Worm (Caenorhabditis elegans) whole organism, early embryonic: Measurements from ENCODE around the gene msp-74.
A peak's percentile ranks its signal among the peaks of the same experiment; 100 is the strongest.

Experiments used
- B0310.2 ChIP-seq: sonication (generic microtip); optimal IDR thresholded peaks from 2 replicates; lab custom pipeline; 2016; ENCODE audit warnings: mild to moderate bottlenecking, missing genetic modification characterization, missing compliant biosample characterization
- F13C5.2 ChIP-seq: sonication (generic microtip); optimal IDR thresholded peaks from 2 replicates; lab custom pipeline; 2017; ENCODE audit warnings: mild to moderate bottlenecking, missing genetic modification characterization, inconsistent platforms, missing compliant biosample characterization
- aly-1 ChIP-seq: sonication (generic microtip); optimal IDR thresholded peaks from 2 replicates; lab custom pipeline; 2016; ENCODE audit warnings: missing genetic modification characterization, missing compliant biosample characterization
- ama-1 ChIP-seq: fragments of 150-350 bp; optimal IDR thresholded peaks from 2 replicates; lab custom pipeline; 2014
- ceh-13 ChIP-seq: fragments of 200-800 bp; sonication (Bioruptor generic); optimal IDR thresholded peaks from 2 replicates; lab custom pipeline; 2018; ENCODE audit warnings: mild to moderate bottlenecking, missing genetic modification characterization, missing compliant biosample characterization
- ceh-36 ChIP-seq: sonication (generic microtip); optimal IDR thresholded peaks from 2 replicates; lab custom pipeline; 2016; ENCODE audit warnings: missing genetic modification characterization, inconsistent platforms, missing compliant biosample characterization
- ets-7 ChIP-seq: sonication (generic microtip); optimal IDR thresholded peaks from 2 replicates; lab custom pipeline; 2016; ENCODE audit warnings: missing genotype, missing genetic modification characterization, missing compliant biosample characterization
- flt-1 ChIP-seq: fragments of 200-800 bp; sonication (Bioruptor generic); IDR thresholded peaks from 2 replicates; pipeline ENCODE4 v1.3.6; 2022; ENCODE audit warnings: missing genetic modification characterization, missing compliant biosample characterization
- hmbx-1 ChIP-seq: sonication (generic microtip); optimal IDR thresholded peaks from 2 replicates; lab custom pipeline; 2016; ENCODE audit warnings: mild to moderate bottlenecking, missing genetic modification characterization, missing compliant biosample characterization
- hmg-4 ChIP-seq: fragments of 200-800 bp; sonication (Bioruptor generic); optimal IDR thresholded peaks from 2 replicates; lab custom pipeline; 2018; ENCODE audit warnings: mild to moderate bottlenecking, missing genetic modification characterization, missing compliant biosample characterization
- hnd-1 ChIP-seq: sonication (generic microtip); optimal IDR thresholded peaks from 2 replicates; lab custom pipeline; 2016; ENCODE audit warnings: missing genetic modification characterization, missing compliant biosample characterization
- pes-1 ChIP-seq: fragments of 200-800 bp; sonication (Bioruptor generic); IDR thresholded peaks from 2 replicates; pipeline ENCODE4 v1.3.6; 2022; ENCODE audit warnings: missing genetic modification reagents, missing genetic modification characterization, missing compliant biosample characterization
- scrt-1 ChIP-seq: fragments of 200-800 bp; sonication (Bioruptor generic); IDR thresholded peaks from 2 replicates; pipeline ENCODE4 v1.3.6; 2022; ENCODE audit warnings: missing genetic modification characterization, missing compliant biosample characterization
- sea-1 ChIP-seq: fragments of 200-800 bp; sonication (Bioruptor generic); conservative IDR thresholded peaks from 2 replicates; pipeline ENCODE4 v1.3.6; 2022; ENCODE audit warnings: missing genetic modification characterization, missing compliant biosample characterization
- tbx-11 ChIP-seq: fragments of 200-800 bp; sonication (Bioruptor generic); IDR thresholded peaks from 2 replicates; pipeline ENCODE4 v1.3.6; 2022; ENCODE audit warnings: missing genetic modification characterization, missing compliant biosample characterization
- tbx-37 ChIP-seq: fragments of 200-800 bp; sonication (Bioruptor generic); conservative IDR thresholded peaks from 2 replicates; pipeline ENCODE4 v1.3.6; 2022; ENCODE audit warnings: missing genetic modification reagents, missing genetic modification characterization, missing compliant biosample characterization
- tra-4 ChIP-seq: sonication (generic microtip); optimal IDR thresholded peaks from 2 replicates; lab custom pipeline; 2017; ENCODE audit warnings: missing genetic modification characterization, missing compliant biosample characterization

The msp-74 gene

ce11 chrII:5115733-5116132, 598 bp upstream of the msp-74 start, which contains the start of gene srsy-1:
TSS of gene srsy-1 (plus strand) at chrII:5116033.
- TF ChIP-seq scrt-1 (GFP tag; lab: Robert Waterston, UW) = no peak
- TF ChIP-seq flt-1 (GFP tag; lab: Robert Waterston, UW) = no peak
- no peak for TF ChIP-seq F13C5.2 (tag; lab: Kevin White, UChicago)
- no peak for TF ChIP-seq tbx-37
- TF ChIP-seq ceh-13 = no peak
- no peak for TF ChIP-seq hmg-4
- TF ChIP-seq ama-1 (lab: Kevin White, UChicago) = no peak
- TF ChIP-seq sea-1 = no peak
- no peak for TF ChIP-seq pes-1 (GFP tag; lab: Robert Waterston, UW)
- no peak for TF ChIP-seq hmbx-1 (tag; lab: Kevin White, UChicago)

ce11 chrII:5112082-5112481, 3.1 kb downstream of the msp-74 start, which contains the start of gene F09C12.8:
TSS of gene F09C12.8 (plus strand) at chrII:5112382.
- TF ChIP-seq ets-7 (tag; lab: Kevin White, UChicago) (no peak), flt-1 (GFP tag; lab: Robert Waterston, UW) (no peak), hmbx-1 (tag; lab: Kevin White, UChicago) (no peak), aly-1 (tag; lab: Kevin White, UChicago) (no peak), hnd-1 (tag; lab: Kevin White, UChicago) (no peak), pes-1 (GFP tag; lab: Robert Waterston, UW) (no peak), F13C5.2 (tag; lab: Kevin White, UChicago) (no peak), scrt-1 (GFP tag; lab: Robert Waterston, UW) (no peak), ceh-36 (no peak)

ce11 chrII:5109693-5110092, 5.4 kb downstream of the msp-74 start, which contains the start of gene F09C12.2:
TSS of gene F09C12.2 (plus strand) at chrII:5110012.
- TF ChIP-seq ama-1 (lab: Kevin White, UChicago) = no peak
- no peak for TF ChIP-seq B0310.2 (tag; lab: Kevin White, UChicago)
- no peak for TF ChIP-seq tbx-37
- no peak for TF ChIP-seq aly-1 (tag; lab: Kevin White, UChicago)
- no peak for TF ChIP-seq hmg-4
- TF ChIP-seq hnd-1 (tag; lab: Kevin White, UChicago) = no peak
- TF ChIP-seq flt-1 (GFP tag; lab: Robert Waterston, UW) = no peak
- no peak for TF ChIP-seq ceh-36
- no peak for TF ChIP-seq ets-7 (tag; lab: Kevin White, UChicago)
- TF ChIP-seq sea-1 = no peak
- TF ChIP-seq pes-1 (GFP tag; lab: Robert Waterston, UW) = no peak
- TF ChIP-seq F13C5.2 (tag; lab: Kevin White, UChicago) = no peak
- no peak for TF ChIP-seq tbx-11 (GFP tag; lab: Robert Waterston, UW)
- no peak for TF ChIP-seq tra-4
- TF ChIP-seq scrt-1 (GFP tag; lab: Robert Waterston, UW) = no peak
- no peak for TF ChIP-seq ceh-13
- no peak for TF ChIP-seq hmbx-1 (tag; lab: Kevin White, UChicago)

- peak; percentile 98 for TF ChIP-seq tbx-11 (GFP tag; lab: Robert Waterston, UW)
- peak; percentile 97 for TF ChIP-seq sea-1
- peak; percentile 98 for TF ChIP-seq pes-1 (GFP tag; lab: Robert Waterston, UW)
- TF ChIP-seq scrt-1 (GFP tag; lab: Robert Waterston, UW) = peak; percentile 99
- TF ChIP-seq ceh-36 = peak; percentile 97
- TF ChIP-seq ceh-13 = peak; percentile 98
- TF ChIP-seq hnd-1 (tag; lab: Kevin White, UChicago) = peak; percentile 92
- peak; percentile 89 for TF ChIP-seq hmbx-1 (tag; lab: Kevin White, UChicago)
- peak; percentile 99 for TF ChIP-seq hmg-4
- TF ChIP-seq F13C5.2 (tag; lab: Kevin White, UChicago) = peak; percentile 97
- TF ChIP-seq aly-1 (tag; lab: Kevin White, UChicago) = peak; percentile 99
- TF ChIP-seq ets-7 (tag; lab: Kevin White, UChicago) = peak; percentile 95
- TF ChIP-seq tbx-37 = peak; percentile 96
- no peak; the same call in none of the 2 replicates for TF ChIP-seq flt-1 (GFP tag; lab: Robert Waterston, UW)
- peak; percentile 98 for TF ChIP-seq B0310.2 (tag; lab: Kevin White, UChicago)
- TF ChIP-seq ama-1 (lab: Kevin White, UChicago) = no peak
- peak; percentile 82 for TF ChIP-seq tra-4
These were observed 10.1 kb downstream of the msp-74 start for ce11 chrII:5105020-5105419.

- no peak for TF ChIP-seq aly-1 (tag; lab: Kevin White, UChicago)
- TF ChIP-seq ama-1 (lab: Kevin White, UChicago) = no peak
- no peak for TF ChIP-seq tbx-11 (GFP tag; lab: Robert Waterston, UW)
- TF ChIP-seq hmbx-1 (tag; lab: Kevin White, UChicago) = no peak
- TF ChIP-seq ets-7 (tag; lab: Kevin White, UChicago) = no peak
- no peak for TF ChIP-seq tra-4
These were observed 11.2 kb downstream of the msp-74 start, which contains the start of the genes C04G6.11 and mpk-2 for ce11 chrII:5103784-5104457. TSS of gene C04G6.11 (minus strand) at chrII:5103834. TSS of gene mpk-2 (plus strand) at chrII:5104118.

ce11 chrII:5103189-5103588, 11.9 kb downstream of the msp-74 start:
- TF ChIP-seq scrt-1 (GFP tag; lab: Robert Waterston, UW) = no peak
- no peak for TF ChIP-seq ets-7 (tag; lab: Kevin White, UChicago)
- no peak for TF ChIP-seq aly-1 (tag; lab: Kevin White, UChicago)
- no peak for TF ChIP-seq flt-1 (GFP tag; lab: Robert Waterston, UW)
- no peak for TF ChIP-seq hmg-4
- TF ChIP-seq hmbx-1 (tag; lab: Kevin White, UChicago) = no peak
- TF ChIP-seq sea-1 = no peak
- no peak for TF ChIP-seq hnd-1 (tag; lab: Kevin White, UChicago)
- no peak for TF ChIP-seq ceh-36
- TF ChIP-seq tbx-37 = no peak
- TF ChIP-seq pes-1 (GFP tag; lab: Robert Waterston, UW) = no peak
- TF ChIP-seq ceh-13 = no peak
- TF ChIP-seq F13C5.2 (tag; lab: Kevin White, UChicago) = no peak
- no peak for TF ChIP-seq B0310.2 (tag; lab: Kevin White, UChicago)
- TF ChIP-seq ama-1 (lab: Kevin White, UChicago) = no peak
- TF ChIP-seq tbx-11 (GFP tag; lab: Robert Waterston, UW) = no peak
- no peak for TF ChIP-seq tra-4

- no peak for TF ChIP-seq sea-1
- no peak for TF ChIP-seq hmbx-1 (tag; lab: Kevin White, UChicago)
- no peak for TF ChIP-seq ceh-13
- TF ChIP-seq tra-4 = no peak
- no peak for TF ChIP-seq B0310.2 (tag; lab: Kevin White, UChicago)
- no peak for TF ChIP-seq ets-7 (tag; lab: Kevin White, UChicago)
- TF ChIP-seq hmg-4 = no peak
- no peak for TF ChIP-seq tbx-37
- TF ChIP-seq flt-1 (GFP tag; lab: Robert Waterston, UW) = no peak
- TF ChIP-seq F13C5.2 (tag; lab: Kevin White, UChicago) = no peak
- TF ChIP-seq pes-1 (GFP tag; lab: Robert Waterston, UW) = no peak
- TF ChIP-seq hnd-1 (tag; lab: Kevin White, UChicago) = no peak
- TF ChIP-seq scrt-1 (GFP tag; lab: Robert Waterston, UW) = no peak
- no peak for TF ChIP-seq ceh-36
- TF ChIP-seq ama-1 (lab: Kevin White, UChicago) = no peak
- no peak for TF ChIP-seq aly-1 (tag; lab: Kevin White, UChicago)
- no peak for TF ChIP-seq tbx-11 (GFP tag; lab: Robert Waterston, UW)
These were observed 13.4 kb downstream of the msp-74 start, which contains the start of the genes idpb-3 and idpb-1 for ce11 chrII:5101701-5102100. TSS of gene idpb-3 (minus strand) at chrII:5101801. TSS of gene idpb-1 (plus strand) at chrII:5101984.
